Fruit fly (Drosophila melanogaster) whole organism, embryonic: Measurements from ENCODE around the gene Tengl1.
A peak's percentile ranks its signal among the peaks of the same experiment; 100 is the strongest.

Experiments
- Abd-B ChIP-seq: fragments of 200-800 bp; sonication (Bioruptor generic); optimal IDR thresholded peaks from 2 replicates; lab custom pipeline; 2018; ENCODE audit warnings: missing biosample characterization, mild to moderate bottlenecking, missing genetic modification characterization, moderate library complexity
- Atf-2 ChIP-seq: fragments of 200-800 bp; sonication (Bioruptor generic); optimal IDR thresholded peaks from 2 replicates; lab custom pipeline; 2016; ENCODE audit warnings: missing biosample characterization, missing genetic modification characterization
- Atf3 ChIP-seq: fragments of 200-800 bp; sonication (Bioruptor generic); optimal IDR thresholded peaks from 3 replicates; lab custom pipeline; 2016; ENCODE audit warnings: missing biosample characterization, missing genetic modification characterization
- B-H1 ChIP-seq: fragments of 200-800 bp; sonication (Bioruptor generic); IDR thresholded peaks from 3 replicates; pipeline ENCODE4 v1.3.6; 2022; ENCODE audit warnings: missing biosample characterization, missing genetic modification characterization
- CG10654 ChIP-seq: fragments of 200-800 bp; sonication (Bioruptor generic); optimal IDR thresholded peaks from 2 replicates; lab custom pipeline; 2016; ENCODE audit warnings: missing biosample characterization, missing genetic modification characterization
- CG11456 ChIP-seq: fragments of 200-800 bp; sonication (Bioruptor generic); IDR thresholded peaks from 3 replicates; pipeline ENCODE4 v1.3.6; 2022; ENCODE audit warnings: missing biosample characterization, missing genetic modification characterization
- CG11695 ChIP-seq: fragments of 200-800 bp; sonication (Bioruptor generic); IDR thresholded peaks from 3 replicates; pipeline ENCODE4 v1.3.6; 2022; ENCODE audit warnings: missing biosample characterization, missing genetic modification characterization
- CG13287 ChIP-seq: fragments of 200-800 bp; sonication (Bioruptor generic); IDR thresholded peaks from 2 replicates; pipeline ENCODE4 v1.3.6; 2022; ENCODE audit warnings: missing biosample characterization, missing genetic modification characterization; ENCODE audit not compliant: partially characterized antibody
- CG13424 ChIP-seq: fragments of 200-800 bp; sonication (Bioruptor generic); optimal IDR thresholded peaks from 2 replicates; lab custom pipeline; 2019; ENCODE audit warnings: missing biosample characterization, mild to moderate bottlenecking, missing genetic modification characterization, moderate library complexity
- CG14441 ChIP-seq: fragments of 200-800 bp; sonication (Bioruptor generic); IDR thresholded peaks from 2 replicates; pipeline ENCODE4 v1.3.6; 2022; ENCODE audit warnings: missing biosample characterization, missing genetic modification characterization
- CG14965 ChIP-seq: fragments of 200-800 bp; sonication (Bioruptor generic); optimal IDR thresholded peaks from 2 replicates; lab custom pipeline; 2016; ENCODE audit warnings: missing biosample characterization, missing genetic modification characterization, borderline replicate concordance
- CG18619 ChIP-seq: fragments of 200-800 bp; sonication (Bioruptor generic); optimal IDR thresholded peaks from 3 replicates; lab custom pipeline; 2017; ENCODE audit warnings: missing biosample characterization, mild to moderate bottlenecking, missing genetic modification characterization
- CG2120 ChIP-seq: fragments of 200-800 bp; sonication (Bioruptor generic); optimal IDR thresholded peaks from 3 replicates; lab custom pipeline; 2016; ENCODE audit warnings: missing biosample characterization, missing genetic modification characterization
- CG2129 ChIP-seq: fragments of 200-800 bp; sonication (Bioruptor generic); IDR thresholded peaks from 2 replicates; pipeline ENCODE4 v1.3.6; 2022; ENCODE audit warnings: missing biosample characterization, missing genetic modification characterization; ENCODE audit not compliant: partially characterized antibody
- CG2678 ChIP-seq: fragments of 200-800 bp; sonication (Bioruptor generic); optimal IDR thresholded peaks from 3 replicates; lab custom pipeline; 2019; ENCODE audit warnings: missing biosample characterization, mild to moderate bottlenecking, missing genetic modification characterization, moderate library complexity
- CG32767 ChIP-seq: fragments of 200-800 bp; sonication (Bioruptor generic); IDR thresholded peaks from 2 replicates; pipeline ENCODE4 v1.3.6; 2022; ENCODE audit warnings: missing biosample characterization, missing genetic modification characterization
- CG33557 ChIP-seq: fragments of 200-800 bp; sonication (Bioruptor generic); optimal IDR thresholded peaks from 2 replicates; lab custom pipeline; 2019; ENCODE audit warnings: missing biosample characterization, mild to moderate bottlenecking, missing genetic modification characterization, moderate library complexity
- CG3847 ChIP-seq: fragments of 200-800 bp; sonication (Bioruptor generic); IDR thresholded peaks from 2 replicates; pipeline ENCODE4 v1.3.6; 2022; ENCODE audit warnings: missing biosample characterization, missing genetic modification characterization
- CG4730 ChIP-seq: fragments of 200-800 bp; sonication (Bioruptor generic); IDR thresholded peaks from 2 replicates; pipeline ENCODE4 v1.3.6; 2022; ENCODE audit warnings: missing biosample characterization, missing genetic modification characterization
- CG6689 ChIP-seq: fragments of 200-800 bp; sonication (Bioruptor generic); IDR thresholded peaks from 2 replicates; pipeline ENCODE4 v1.3.6; 2022; ENCODE audit warnings: missing biosample characterization, missing genetic modification characterization
- CG7357 ChIP-seq: fragments of 200-800 bp; sonication (Bioruptor generic); IDR thresholded peaks from 3 replicates; pipeline ENCODE4 v1.3.6; 2022; ENCODE audit warnings: missing biosample characterization, missing genetic modification characterization
- CG9932 ChIP-seq: fragments of 200-800 bp; sonication (Bioruptor generic); IDR thresholded peaks from 2 replicates; pipeline ENCODE4 v1.3.6; 2022; ENCODE audit warnings: missing biosample characterization, missing genetic modification characterization
- Hey ChIP-seq: fragments of 200-800 bp; sonication (Bioruptor generic); optimal IDR thresholded peaks from 3 replicates; lab custom pipeline; 2018; ENCODE audit warnings: missing biosample characterization, mild to moderate bottlenecking, missing genetic modification characterization
- HmgD ChIP-seq: fragments of 200-800 bp; sonication (Bioruptor generic); optimal IDR thresholded peaks from 3 replicates; lab custom pipeline; 2016; ENCODE audit warnings: missing biosample characterization, missing genetic modification characterization
- Hmx ChIP-seq: fragments of 200-800 bp; sonication (Bioruptor generic); optimal IDR thresholded peaks from 2 replicates; lab custom pipeline; 2016; ENCODE audit warnings: missing biosample characterization, missing genetic modification characterization
- Hr3 ChIP-seq: fragments of 200-800 bp; sonication (Bioruptor generic); optimal IDR thresholded peaks from 3 replicates; lab custom pipeline; 2016; ENCODE audit warnings: missing biosample characterization, missing genetic modification characterization
- Poxn ChIP-seq: fragments of 200-800 bp; sonication (Bioruptor generic); IDR thresholded peaks from 2 replicates; pipeline ENCODE4 v1.3.6; 2022; ENCODE audit warnings: missing biosample characterization, missing genetic modification characterization
- Ptx1 ChIP-seq: fragments of 200-800 bp; sonication (Bioruptor generic); IDR thresholded peaks from 2 replicates; pipeline ENCODE4 v1.3.6; 2022; ENCODE audit warnings: missing biosample characterization, missing genetic modification characterization
- Sox102F ChIP-seq: fragments of 200-800 bp; sonication (Bioruptor generic); optimal IDR thresholded peaks from 2 replicates; lab custom pipeline; 2018; ENCODE audit warnings: missing biosample characterization, mild to moderate bottlenecking, missing genetic modification characterization, moderate library complexity
- abd-A ChIP-seq: fragments of 200-800 bp; sonication (Bioruptor generic); optimal IDR thresholded peaks from 3 replicates; lab custom pipeline; 2019; ENCODE audit warnings: missing biosample characterization, mild to moderate bottlenecking, missing genetic modification characterization, moderate library complexity
- al ChIP-seq: fragments of 200-800 bp; sonication (Bioruptor generic); IDR thresholded peaks from 2 replicates; pipeline ENCODE4 v1.3.6; 2022; ENCODE audit warnings: missing biosample characterization, missing genetic modification characterization
- btn ChIP-seq: fragments of 200-800 bp; sonication (Bioruptor generic); optimal IDR thresholded peaks from 2 replicates; lab custom pipeline; 2016; ENCODE audit warnings: missing biosample characterization, missing genetic modification characterization
- chif ChIP-seq, 2 experiments: fragments of 200-800 bp; sonication (Bioruptor generic); optimal IDR thresholded peaks; 3 replicates each; lab custom pipeline; 2016; ENCODE audit warnings: missing biosample characterization in 2 of 2, missing genetic modification characterization in 2 of 2
- dmrt11E ChIP-seq: fragments of 200-800 bp; sonication (Bioruptor generic); optimal IDR thresholded peaks from 3 replicates; lab custom pipeline; 2018; ENCODE audit warnings: missing biosample characterization, mild to moderate bottlenecking, missing genetic modification characterization, moderate library complexity
- ftz-f1 ChIP-seq: fragments of 200-800 bp; sonication (Bioruptor generic); optimal IDR thresholded peaks from 2 replicates; lab custom pipeline; 2016; ENCODE audit warnings: missing biosample characterization, missing genetic modification characterization
- gce ChIP-seq: fragments of 200-800 bp; sonication (Bioruptor generic); IDR thresholded peaks from 3 replicates; pipeline ENCODE4 v1.3.6; 2022; ENCODE audit warnings: missing biosample characterization, missing genetic modification characterization
- gcm ChIP-seq: fragments of 200-800 bp; sonication (Bioruptor generic); optimal IDR thresholded peaks from 2 replicates; lab custom pipeline; 2019; ENCODE audit warnings: missing biosample characterization, mild to moderate bottlenecking, missing genetic modification characterization, moderate library complexity
- gsb-n ChIP-seq: fragments of 200-800 bp; sonication (Bioruptor generic); optimal IDR thresholded peaks from 3 replicates; lab custom pipeline; 2018; ENCODE audit warnings: missing biosample characterization, mild to moderate bottlenecking, missing genetic modification characterization
- h ChIP-seq: fragments of >200 bp; optimal IDR thresholded peaks from 2 replicates; lab custom pipeline; 2017
- ind ChIP-seq: fragments of 200-800 bp; sonication (Bioruptor generic); optimal IDR thresholded peaks from 3 replicates; lab custom pipeline; 2016; ENCODE audit warnings: missing biosample characterization, missing genetic modification characterization
- insv ChIP-seq, 2 experiments: fragments of 200-800 bp; sonication (Bioruptor generic); optimal IDR thresholded peaks; 3 replicates each; lab custom pipeline; 2016 to 2018; ENCODE audit warnings: missing biosample characterization in 2 of 2, missing genetic modification characterization in 2 of 2
- knrl ChIP-seq: fragments of 200-800 bp; sonication (Bioruptor generic); IDR thresholded peaks from 3 replicates; pipeline ENCODE4 v1.3.6; 2022; ENCODE audit warnings: missing biosample characterization, missing genetic modification characterization; ENCODE audit not compliant: partially characterized antibody
- onecut ChIP-seq: fragments of 200-800 bp; sonication (Bioruptor generic); IDR thresholded peaks from 2 replicates; pipeline ENCODE4 v1.3.6; 2022; ENCODE audit warnings: missing biosample characterization, missing genetic modification characterization
- pros ChIP-seq: fragments of 200-800 bp; sonication (Bioruptor generic); optimal IDR thresholded peaks from 3 replicates; lab custom pipeline; 2019; ENCODE audit warnings: missing biosample characterization, mild to moderate bottlenecking, missing genetic modification characterization, moderate library complexity
- sd ChIP-seq: fragments of 200-800 bp; sonication (Bioruptor generic); optimal IDR thresholded peaks from 3 replicates; lab custom pipeline; 2018; ENCODE audit warnings: missing biosample characterization, mild to moderate bottlenecking, missing genetic modification characterization, moderate library complexity
- zfh2 ChIP-seq: fragments of 200-800 bp; sonication (Bioruptor generic); optimal IDR thresholded peaks from 2 replicates; lab custom pipeline; 2016; ENCODE audit warnings: missing biosample characterization, missing genetic modification characterization

Tengl1 gene

DNA sequence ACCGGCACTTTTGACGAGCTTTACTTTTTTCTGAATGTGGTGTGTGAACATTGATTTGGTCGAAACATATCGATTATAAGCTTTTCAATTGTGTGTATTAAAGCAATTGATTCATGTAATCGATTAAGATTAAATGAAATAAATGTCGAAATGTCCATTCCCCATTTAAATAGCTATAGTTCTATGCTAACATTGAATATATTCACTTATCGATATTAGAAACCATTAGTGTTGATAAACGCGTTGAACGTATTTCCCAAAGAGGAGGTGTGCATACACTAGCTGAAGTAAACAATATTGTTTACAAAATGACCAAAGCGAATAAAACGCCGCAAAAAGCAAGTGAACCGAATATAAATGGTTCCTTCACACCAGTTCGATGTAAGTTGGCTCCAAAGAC is 26.4 kb downstream of the Tengl1 start, which contains the start of the genes Uch and CG34174 (continued):
- TF ChIP-seq Hey (tag; lab: Kevin White, UChicago) (no peak), Ptx1 (GFP tag; lab: Robert Waterston, UW) (no peak), knrl (GFP tag; lab: Robert Waterston, UW) (peak; percentile 80), Poxn (GFP tag; lab: Robert Waterston, UW) (no peak), h (lab: Kevin White, UChicago) (no peak), CG2120 (GFP tag; lab: Kevin White, UChicago) (peak; percentile 5), dmrt11E (no peak), CG13424 (tag; lab: Kevin White, UChicago) (peak; percentile 37), CG2129 (no peak; the same call in 1 of the 2 replicates), CG6689 (no peak), Atf-2 (GFP tag; lab: Kevin White, UChicago) (no peak), gcm (GFP tag; lab: Kevin White, UChicago) (no peak), CG7357 (GFP tag; lab: Robert Waterston, UW) (no peak), chif (GFP tag; optimal IDR thresholded peaks at IDR 0.05; lab: Kevin White, UChicago) (no peak), onecut (GFP tag; lab: Robert Waterston, UW) (no peak), CG3847 (GFP tag; lab: Robert Waterston, UW) (peak; percentile 63), CG4730 (GFP tag; lab: Robert Waterston, UW) (no peak), Atf3 (GFP tag; lab: Kevin White, UChicago) (no peak), CG32767 (GFP tag; lab: Robert Waterston, UW) (no peak), gsb-n (tag; lab: Kevin White, UChicago) (no peak), Abd-B (peak; percentile 44), gce (GFP tag; lab: Robert Waterston, UW) (no peak), CG2678 (no peak), CG13287 (peak; percentile 87), CG11456 (GFP tag; lab: Robert Waterston, UW) (no peak), Hr3 (GFP tag; lab: Kevin White, UChicago) (no peak), ftz-f1 (GFP tag; lab: Kevin White, UChicago) (no peak), btn (GFP tag; lab: Kevin White, UChicago) (no peak), CG14441 (no peak), insv (GFP tag; optimal IDR thresholded peaks at IDR 0.05; lab: Kevin White, UChicago) (no peak), B-H1 (GFP tag; lab: Robert Waterston, UW) (no peak), CG10654 (GFP tag; lab: Kevin White, UChicago) (no peak), CG11695 (GFP tag; lab: Robert Waterston, UW) (no peak), abd-A (tag; lab: Kevin White, UChicago) (peak; percentile 29), CG14965 (GFP tag; lab: Kevin White, UChicago) (no peak), Hmx (GFP tag; lab: Kevin White, UChicago) (no peak), HmgD (GFP tag; lab: Kevin White, UChicago) (no peak), al (GFP tag; lab: Robert Waterston, UW) (no peak), Sox102F (GFP tag; lab: Kevin White, UChicago) (no peak), CG33557 (GFP tag; lab: Kevin White, UChicago) (peak; percentile 32), CG9932 (GFP tag; lab: Robert Waterston, UW) (no peak), ind (no peak), CG18619 (GFP tag; lab: Kevin White, UChicago) (no peak), pros (GFP tag; lab: Kevin White, UChicago) (no peak), sd (tag; lab: Kevin White, UChicago) (no peak), zfh2 (GFP tag; lab: Kevin White, UChicago) (peak; percentile 1)
